Fruit fly (Drosophila melanogaster) whole organism, prepupa: ENCODE results near the gene Proc-R.

Experiments
- CG34406 ChIP-seq: fragments of 200-800 bp; sonication (Bioruptor generic); optimal IDR thresholded peaks from 3 replicates; lab custom pipeline; 2016; ENCODE audit warnings: missing biosample characterization, missing genetic modification characterization
- CG9139 ChIP-seq: fragments of 200-800 bp; sonication (Bioruptor generic); optimal IDR thresholded peaks from 3 replicates; lab custom pipeline; 2017; ENCODE audit warnings: missing biosample characterization, mild to moderate bottlenecking, missing genetic modification characterization
- Eip78C ChIP-seq: fragments of 200-800 bp; sonication (Bioruptor generic); peaks from one replicate; lab custom pipeline; 2016; ENCODE audit warnings: missing biosample characterization, missing genetic modification characterization
- Ets21C ChIP-seq: fragments of 200-800 bp; sonication (Bioruptor generic); optimal IDR thresholded peaks from 3 replicates; lab custom pipeline; 2016; ENCODE audit warnings: missing biosample characterization, missing genetic modification characterization
- Gug ChIP-seq: fragments of 200-800 bp; sonication (Bioruptor generic); IDR thresholded peaks from 2 replicates; pipeline ENCODE4 v1.3.6; 2022; ENCODE audit warnings: missing biosample characterization, missing genetic modification characterization
- Lpt ChIP-seq: fragments of 200-800 bp; sonication (Bioruptor generic); optimal IDR thresholded peaks from 3 replicates; lab custom pipeline; 2016; ENCODE audit warnings: missing biosample characterization, missing genetic modification characterization

DNA sequence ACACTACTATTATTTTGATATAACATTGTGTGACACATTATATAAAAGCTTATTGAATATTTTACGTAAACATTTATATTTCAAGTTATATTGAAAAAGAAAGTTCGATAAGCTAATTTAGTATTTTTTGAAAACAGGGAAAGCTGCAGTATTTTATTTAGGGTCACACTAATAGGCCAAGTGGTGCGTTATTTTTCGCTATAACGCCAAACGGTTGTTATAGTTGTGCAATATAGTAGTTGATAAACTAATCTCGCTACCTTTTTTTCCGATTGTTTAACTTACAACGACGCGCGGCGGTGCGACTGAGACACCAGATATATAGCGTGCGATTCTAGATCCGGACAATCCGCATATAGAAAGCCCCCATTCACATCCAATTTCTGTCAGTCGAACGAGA is 5.6 kb upstream of the Proc-R start, which contains the start of gene Pdha:
- TF ChIP-seq Ets21C, result no peak
- TF ChIP-seq Eip78C (GFP tag; lab: Kevin White, UChicago), result no peak
- no peak for TF ChIP-seq CG9139 (GFP tag; lab: Kevin White, UChicago)
- no peak for TF ChIP-seq CG34406 (GFP tag; lab: Kevin White, UChicago)
- no peak for TF ChIP-seq Lpt
- TF ChIP-seq Gug, result no peak
